Fruit fly (Drosophila melanogaster) whole organism, prepupa: Measurements from ENCODE around the gene CG7707.

Experiments used
- CG10631 ChIP-seq: fragments of 200-800 bp; sonication (Bioruptor generic); optimal IDR thresholded peaks from 2 replicates; lab custom pipeline; 2016; ENCODE audit warnings: missing biosample characterization, missing genetic modification characterization
- CG10669 ChIP-seq: fragments of 200-800 bp; sonication (Bioruptor generic); optimal IDR thresholded peaks from 3 replicates; lab custom pipeline; 2018; ENCODE audit warnings: missing biosample characterization, mild to moderate bottlenecking, missing genetic modification characterization, moderate library complexity
- CG15336 ChIP-seq: fragments of 200-800 bp; sonication (Bioruptor generic); IDR thresholded peaks from 2 replicates; pipeline ENCODE4 v1.3.6; 2022; ENCODE audit warnings: missing biosample characterization, missing genetic modification characterization
- CG1621 ChIP-seq: fragments of 200-800 bp; sonication (Bioruptor generic); optimal IDR thresholded peaks from 3 replicates; lab custom pipeline; 2018; ENCODE audit warnings: missing biosample characterization, mild to moderate bottlenecking, missing genetic modification characterization
- CG16779 ChIP-seq: fragments of 200-800 bp; sonication (Bioruptor generic); optimal IDR thresholded peaks from 3 replicates; lab custom pipeline; 2017; ENCODE audit warnings: missing biosample characterization, mild to moderate bottlenecking, missing genetic modification characterization
- CG3032 ChIP-seq: fragments of 200-800 bp; optimal IDR thresholded peaks from 2 replicates; lab custom pipeline; 2019; ENCODE audit warnings: missing biosample characterization, mild to moderate bottlenecking, missing genetic modification characterization, moderate library complexity
- CG31627 ChIP-seq: fragments of 200-800 bp; sonication (Bioruptor generic); optimal IDR thresholded peaks from 3 replicates; lab custom pipeline; 2016; ENCODE audit warnings: missing biosample characterization, missing genetic modification characterization
- CG32006 ChIP-seq: fragments of 200-800 bp; sonication (Bioruptor generic); optimal IDR thresholded peaks from 3 replicates; lab custom pipeline; 2017; ENCODE audit warnings: missing biosample characterization, mild to moderate bottlenecking, missing genetic modification characterization
- CG34406 ChIP-seq: fragments of 200-800 bp; sonication (Bioruptor generic); optimal IDR thresholded peaks from 3 replicates; lab custom pipeline; 2016; ENCODE audit warnings: missing biosample characterization, missing genetic modification characterization
- CG3919 ChIP-seq: fragments of 200-800 bp; sonication (Bioruptor generic); optimal IDR thresholded peaks from 3 replicates; lab custom pipeline; 2016; ENCODE audit warnings: missing biosample characterization, missing genetic modification characterization
- CG4318 ChIP-seq: fragments of 200-800 bp; sonication (Bioruptor generic); optimal IDR thresholded peaks from 3 replicates; lab custom pipeline; 2017; ENCODE audit warnings: missing biosample characterization, mild to moderate bottlenecking, missing genetic modification characterization
- CG6163 ChIP-seq: fragments of 200-800 bp; sonication (Bioruptor generic); IDR thresholded peaks from 3 replicates; pipeline ENCODE4 v1.3.6; 2022; ENCODE audit warnings: missing biosample characterization, missing genetic modification characterization
- CG6276 ChIP-seq: fragments of 200-800 bp; sonication (Bioruptor generic); optimal IDR thresholded peaks from 2 replicates; lab custom pipeline; 2017; ENCODE audit warnings: missing biosample characterization, mild to moderate bottlenecking, missing genetic modification characterization
- CG6792 ChIP-seq: fragments of 200-800 bp; sonication (Bioruptor generic); optimal IDR thresholded peaks from 3 replicates; lab custom pipeline; 2016; ENCODE audit warnings: missing biosample characterization, missing genetic modification characterization
- CG6808 ChIP-seq: fragments of 200-800 bp; sonication (Bioruptor generic); optimal IDR thresholded peaks from 3 replicates; lab custom pipeline; 2017; ENCODE audit warnings: missing biosample characterization, missing genetic modification characterization, mild to moderate bottlenecking, moderate library complexity, missing genetic modification reagents
- CG6854 ChIP-seq: fragments of 200-800 bp; sonication (Bioruptor generic); optimal IDR thresholded peaks from 2 replicates; lab custom pipeline; 2017; ENCODE audit warnings: missing biosample characterization, mild to moderate bottlenecking, missing genetic modification characterization
- CG7368 ChIP-seq: fragments of 200-800 bp; sonication (Bioruptor generic); optimal IDR thresholded peaks from 3 replicates; lab custom pipeline; 2016; ENCODE audit warnings: missing biosample characterization, missing genetic modification characterization
- CG8119 ChIP-seq: fragments of 200-800 bp; sonication (Bioruptor generic); IDR thresholded peaks from 3 replicates; pipeline ENCODE4 v1.3.6; 2022; ENCODE audit warnings: missing biosample characterization, missing genetic modification characterization
- CG8319 ChIP-seq: fragments of 200-800 bp; sonication (Bioruptor generic); optimal IDR thresholded peaks from 3 replicates; lab custom pipeline; 2016; ENCODE audit warnings: missing biosample characterization, missing genetic modification characterization
- CG8632 ChIP-seq: fragments of 200-800 bp; sonication (Bioruptor generic); optimal IDR thresholded peaks from 3 replicates; lab custom pipeline; 2016; ENCODE audit warnings: missing biosample characterization, missing genetic modification characterization
- CG9139 ChIP-seq: fragments of 200-800 bp; sonication (Bioruptor generic); optimal IDR thresholded peaks from 3 replicates; lab custom pipeline; 2017; ENCODE audit warnings: missing biosample characterization, mild to moderate bottlenecking, missing genetic modification characterization
- Eip78C ChIP-seq: fragments of 200-800 bp; sonication (Bioruptor generic); peaks from one replicate; lab custom pipeline; 2016; ENCODE audit warnings: missing biosample characterization, missing genetic modification characterization
- Eip93F ChIP-seq: fragments of 200-800 bp; sonication (Bioruptor generic); optimal IDR thresholded peaks from 2 replicates; lab custom pipeline; 2016; ENCODE audit warnings: missing biosample characterization, mild to moderate bottlenecking, missing genetic modification characterization
- Hr4 ChIP-seq: fragments of 200-800 bp; sonication (Bioruptor generic); optimal IDR thresholded peaks from 3 replicates; lab custom pipeline; 2016; ENCODE audit warnings: missing biosample characterization, missing genetic modification characterization
- Met ChIP-seq: fragments of 200-800 bp; sonication (Bioruptor generic); optimal IDR thresholded peaks from 3 replicates; lab custom pipeline; 2016; ENCODE audit warnings: missing biosample characterization, missing genetic modification characterization
- OdsH ChIP-seq: fragments of 200-800 bp; sonication (Bioruptor generic); optimal IDR thresholded peaks from 3 replicates; lab custom pipeline; 2016; ENCODE audit warnings: missing biosample characterization, missing genetic modification characterization
- Smox ChIP-seq: fragments of 200-800 bp; sonication (Bioruptor generic); optimal IDR thresholded peaks from 3 replicates; lab custom pipeline; 2016; ENCODE audit warnings: missing biosample characterization, missing genetic modification characterization
- Sox102F ChIP-seq: fragments of 200-800 bp; sonication (Bioruptor generic); optimal IDR thresholded peaks from 2 replicates; lab custom pipeline; 2016; ENCODE audit warnings: missing biosample characterization, mild to moderate bottlenecking, missing genetic modification characterization
- Sox14 ChIP-seq: fragments of 200-800 bp; sonication (Bioruptor generic); optimal IDR thresholded peaks from 3 replicates; lab custom pipeline; 2016; ENCODE audit warnings: missing biosample characterization, missing genetic modification characterization
- acj6 ChIP-seq: fragments of 200-800 bp; sonication (Bioruptor generic); optimal IDR thresholded peaks from 3 replicates; lab custom pipeline; 2016; ENCODE audit warnings: missing biosample characterization, missing genetic modification characterization
- cyc ChIP-seq: fragments of 200-800 bp; sonication (Bioruptor generic); optimal IDR thresholded peaks from 3 replicates; lab custom pipeline; 2016; ENCODE audit warnings: missing biosample characterization, missing genetic modification characterization
- dac ChIP-seq: fragments of 200-800 bp; sonication (Bioruptor generic); optimal IDR thresholded peaks from 2 replicates; lab custom pipeline; 2017; ENCODE audit warnings: missing biosample characterization, mild to moderate bottlenecking, missing genetic modification characterization
- dsx ChIP-seq: fragments of 200-800 bp; optimal IDR thresholded peaks from 3 replicates; lab custom pipeline; 2019; ENCODE audit warnings: missing biosample characterization, mild to moderate bottlenecking, missing genetic modification characterization, moderate library complexity; ENCODE audit not compliant: poor library complexity, severe bottlenecking
- eg ChIP-seq: fragments of 200-800 bp; sonication (Bioruptor generic); IDR thresholded peaks from 3 replicates; pipeline ENCODE4 v1.3.6; 2022; ENCODE audit warnings: missing biosample characterization, missing genetic modification characterization
- esn ChIP-seq: fragments of 200-800 bp; sonication (Bioruptor generic); optimal IDR thresholded peaks from 2 replicates; lab custom pipeline; 2016; ENCODE audit warnings: missing biosample characterization, mild to moderate bottlenecking, missing genetic modification characterization, moderate library complexity
- fd59A ChIP-seq: fragments of 200-800 bp; sonication (Bioruptor generic); optimal IDR thresholded peaks from 2 replicates; lab custom pipeline; 2017; ENCODE audit warnings: missing biosample characterization, mild to moderate bottlenecking, missing genetic modification characterization, missing genetic modification reagents
- fkh ChIP-seq: fragments of 200-800 bp; sonication (Bioruptor generic); optimal IDR thresholded peaks from 3 replicates; lab custom pipeline; 2017; ENCODE audit warnings: missing biosample characterization, mild to moderate bottlenecking, missing genetic modification characterization, moderate library complexity
- lz ChIP-seq: fragments of 200-800 bp; sonication (Bioruptor generic); optimal IDR thresholded peaks from 3 replicates; lab custom pipeline; 2016; ENCODE audit warnings: missing biosample characterization, missing genetic modification characterization
- pdm3 ChIP-seq: fragments of 200-800 bp; sonication (Bioruptor generic); optimal IDR thresholded peaks from 3 replicates; lab custom pipeline; 2016; ENCODE audit warnings: missing biosample characterization, missing genetic modification characterization
- salr ChIP-seq, 2 experiments: fragments of 200-800 bp; sonication (Bioruptor generic); optimal IDR thresholded peaks; 3 replicates each; lab custom pipeline; 2016 to 2018; ENCODE audit warnings: missing biosample characterization in 2 of 2, missing genetic modification characterization in 2 of 2, mild to moderate bottlenecking in 1 of 2
- ss ChIP-seq, 2 experiments: fragments of 200-800 bp; sonication (Bioruptor generic); optimal IDR thresholded peaks; 2 replicates in 1 of 2; 3 replicates in 1 of 2; lab custom pipeline; 2017 to 2018; ENCODE audit warnings: mild to moderate bottlenecking in 2 of 2, missing biosample characterization in 2 of 2, missing genetic modification characterization in 2 of 2, moderate library complexity in 1 of 2
- svp ChIP-seq: fragments of 200-800 bp; sonication (Bioruptor generic); peaks from one replicate; lab custom pipeline; 2016; ENCODE audit warnings: missing biosample characterization, missing genetic modification characterization
- vri ChIP-seq: fragments of 200-800 bp; sonication (Bioruptor generic); optimal IDR thresholded peaks from 3 replicates; lab custom pipeline; 2016; ENCODE audit warnings: missing biosample characterization, mild to moderate bottlenecking, missing genetic modification characterization

The CG7707 gene

DNA sequence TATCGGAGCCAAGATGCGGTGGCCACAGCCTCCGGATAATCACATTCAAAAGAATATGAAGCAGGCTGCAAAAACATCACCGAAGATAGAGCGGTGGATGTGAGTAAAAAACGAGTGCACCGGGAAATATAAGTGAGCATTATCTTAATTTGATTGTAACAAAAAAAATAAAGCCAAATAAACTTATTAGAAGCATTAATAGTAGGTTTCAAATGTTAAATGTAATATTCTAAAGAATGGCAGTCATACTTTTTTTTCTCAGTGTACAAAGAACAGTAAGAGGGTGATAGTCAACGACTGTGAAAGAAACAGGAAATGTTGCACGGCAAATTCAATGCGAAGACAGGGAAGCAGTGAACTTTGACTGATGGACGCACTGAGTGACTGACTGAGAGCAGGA is 27.0 kb upstream of the CG7707 start (continued):
- TF ChIP-seq CG8632 (no peak), CG6163 (peak; percentile 55; the same call in 2 of the 3 replicates), esn (GFP tag; lab: Kevin White, UChicago) (no peak), dsx (GFP tag; lab: Kevin White, UChicago) (peak; percentile 45), pdm3 (peak; percentile 18), Hr4 (GFP tag; lab: Kevin White, UChicago) (peak; percentile 24), dac (GFP tag; lab: Kevin White, UChicago) (no peak), Sox102F (GFP tag; lab: Kevin White, UChicago) (no peak), lz (GFP tag; lab: Kevin White, UChicago) (no peak), fd59A (GFP tag; lab: Kevin White, UChicago) (no peak), CG34406 (no peak)

DNA sequence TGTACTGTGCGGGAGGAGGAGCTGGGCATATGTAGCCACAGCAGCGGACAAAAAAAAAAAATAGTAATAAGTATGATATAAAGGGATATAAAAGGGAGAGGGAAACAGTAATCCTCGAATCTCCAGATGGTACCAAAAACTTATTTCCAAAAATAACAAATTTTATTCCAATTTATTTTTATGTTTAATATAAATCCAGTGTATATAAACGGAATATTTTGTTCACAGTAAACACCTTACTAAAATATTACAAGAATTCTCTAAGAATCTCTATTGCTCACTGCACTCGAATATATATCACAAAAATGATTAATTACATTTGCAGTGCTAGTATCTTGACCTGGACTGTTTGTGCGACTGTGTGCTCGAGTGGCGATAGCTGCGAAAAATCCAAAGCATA is 23.9 kb upstream of the CG7707 start:
- TF ChIP-seq Met (GFP tag; lab: Kevin White, UChicago): no peak
- TF ChIP-seq vri (GFP tag; lab: Kevin White, UChicago): no peak
- peak; percentile 2 for TF ChIP-seq acj6 (GFP tag; lab: Kevin White, UChicago)
- peak; percentile 30; the same call in 1 of the 2 replicates for TF ChIP-seq CG15336 (GFP tag; lab: Robert Waterston, UW)
- peak; percentile 13 for TF ChIP-seq CG10631
- TF ChIP-seq OdsH (GFP tag; lab: Kevin White, UChicago): peak; percentile 5
- TF ChIP-seq CG16779: no peak
- no peak for TF ChIP-seq ss (GFP tag; optimal IDR thresholded peaks at IDR 0.05; lab: Kevin White, UChicago)
- TF ChIP-seq Eip78C: peak; percentile 63
- no peak for TF ChIP-seq CG6854 (GFP tag; lab: Kevin White, UChicago)
- 0 out of 3 replicates have a peak, but pooled peaks have one; percentile 10 for TF ChIP-seq eg (GFP tag; lab: Robert Waterston, UW)
- TF ChIP-seq CG6792 (GFP tag; lab: Kevin White, UChicago): no peak
- TF ChIP-seq CG8119 (GFP tag; lab: Robert Waterston, UW): peak; percentile 29; the same call in 1 of the 3 replicates
- no peak for TF ChIP-seq Sox14
- peak; percentile 17 for TF ChIP-seq Hr4 (GFP tag; lab: Kevin White, UChicago)
- TF ChIP-seq CG6163: no peak
- TF ChIP-seq CG32006 (GFP tag; lab: Kevin White, UChicago): peak; percentile 61
- TF ChIP-seq fkh: no peak
- peak; percentile 0 for TF ChIP-seq CG4318 (GFP tag; lab: Kevin White, UChicago)
- peak in 1 of 2 experiments; percentile 43 for TF ChIP-seq salr (GFP tag; optimal IDR thresholded peaks at IDR 0.05; lab: Kevin White, UChicago)
- TF ChIP-seq svp (GFP tag; lab: Kevin White, UChicago): peak; percentile 36
- TF ChIP-seq CG6808 (GFP tag; lab: Kevin White, UChicago): no peak
- TF ChIP-seq CG9139: no peak
- no peak for TF ChIP-seq pdm3
- no peak for TF ChIP-seq cyc (GFP tag; lab: Kevin White, UChicago)
- peak; percentile 35 for TF ChIP-seq CG6276 (GFP tag; lab: Kevin White, UChicago)
- TF ChIP-seq esn (GFP tag; lab: Kevin White, UChicago): no peak

dm6 chr3L:17226330-17226729 is 16.9 kb upstream of the CG7707 start:
- peak; percentile 24 for TF ChIP-seq svp (GFP tag; lab: Kevin White, UChicago)
- TF ChIP-seq CG10669 (GFP tag; lab: Kevin White, UChicago): peak; percentile 38
- no peak for TF ChIP-seq dsx (GFP tag; lab: Kevin White, UChicago)
- TF ChIP-seq CG6163: 0 out of 3 replicates have a peak, but pooled peaks have one; percentile 32
- TF ChIP-seq Eip93F: no peak
- TF ChIP-seq CG8319 (GFP tag; lab: Kevin White, UChicago): no peak
- TF ChIP-seq Smox (GFP tag; lab: Kevin White, UChicago): no peak
- no peak for TF ChIP-seq CG7368 (GFP tag; lab: Kevin White, UChicago)
- no peak for TF ChIP-seq Sox14
- peak; percentile 17 for TF ChIP-seq CG3032 (tag; lab: Kevin White, UChicago)
- peak; percentile 2 for TF ChIP-seq CG4318 (GFP tag; lab: Kevin White, UChicago)
- peak; percentile 24 for TF ChIP-seq CG10631
- no peak for TF ChIP-seq CG1621 (tag; lab: Kevin White, UChicago)
- peak; percentile 10 for TF ChIP-seq CG3919 (GFP tag; lab: Kevin White, UChicago)
- TF ChIP-seq CG32006 (GFP tag; lab: Kevin White, UChicago): peak; percentile 11
- TF ChIP-seq eg (GFP tag; lab: Robert Waterston, UW): 0 out of 3 replicates have a peak, but pooled peaks have one; percentile 44
- no peak for TF ChIP-seq CG31627 (GFP tag; lab: Kevin White, UChicago)
